Worm (Caenorhabditis elegans): ENCODE data around the gene lec-6.
A peak's percentile ranks its signal among the peaks of the same experiment; 100 is the strongest.

The lec-6 gene

ce11 chrIII:634618-635017, 34.5 kb upstream of the lec-6 start, which contains the start of gene fem-2 (continued):
- TF ChIP-seq C06A6.2 (GFP tag; conservative IDR thresholded peaks at IDR 0.05) (no peak), rcor-1 (GFP tag; IDR thresholded peaks at IDR 0.05) (no peak), egl-44 (GFP tag; IDR thresholded peaks at IDR 0.05) (no peak), madf-3 (GFP tag; IDR thresholded peaks at IDR 0.05) (no peak), fkh-3 (tag; optimal IDR thresholded peaks at IDR 0.05) (no peak), snpc-4 (GFP tag; optimal IDR thresholded peaks at IDR 0.05) (no peak), snpc-4 (tag; optimal IDR thresholded peaks at IDR 0.05) (no peak), ceh-40 (GFP tag; IDR thresholded peaks at IDR 0.05) (no peak), lag-1 (GFP tag; IDR thresholded peaks at IDR 0.05) (no peak), egl-18 (GFP tag; IDR thresholded peaks at IDR 0.05) (no peak), T07F8.4 (tag; optimal IDR thresholded peaks at IDR 0.05) (no peak), F55B11.4 (tag; optimal IDR thresholded peaks at IDR 0.05; ENCODE audit: borderline replicate concordance, insufficient read depth) (no peak), Y67H2A.10 (GFP tag; conservative IDR thresholded peaks at IDR 0.05) (no peak), lin-40 (tag; optimal IDR thresholded peaks at IDR 0.05) (peak; percentile 31), tbx-9 (tag; optimal IDR thresholded peaks at IDR 0.05; ENCODE audit: borderline replicate concordance) (no peak), ceh-100 (GFP tag; IDR thresholded peaks at IDR 0.05) (no peak), nhr-27 (tag; optimal IDR thresholded peaks at IDR 0.05) (no peak), mes-4 (tag; optimal IDR thresholded peaks at IDR 0.05) (no peak), cebp-1 (GFP tag; IDR thresholded peaks at IDR 0.05) (no peak), cebp-1 (tag; optimal IDR thresholded peaks at IDR 0.05) (peak; percentile 26), mcd-1 (GFP tag; IDR thresholded peaks at IDR 0.05) (peak; percentile 66)

ce11 chrIII:631421-631820, 31.3 kb upstream of the lec-6 start, which contains the start of gene T19C3.6:
TSS of gene T19C3.6 (minus strand) at chrIII:631521.
- TF ChIP-seq ceh-100 (GFP tag; IDR thresholded peaks at IDR 0.05): no peak
- peak; percentile 36 for TF ChIP-seq lsl-1 (GFP tag; optimal IDR thresholded peaks at IDR 0.05)
- TF ChIP-seq cebp-2 (GFP tag; IDR thresholded peaks at IDR 0.05): no peak
- TF ChIP-seq nfyb-1 (GFP tag; IDR thresholded peaks at IDR 0.05): no peak
- peak; percentile 35 for TF ChIP-seq him-1 (tag; optimal IDR thresholded peaks at IDR 0.05)
- no peak for TF ChIP-seq F49E8.2 (tag; optimal IDR thresholded peaks at IDR 0.05; ENCODE audit: insufficient read depth)
- TF ChIP-seq mxl-1 (tag; optimal IDR thresholded peaks at IDR 0.05): no peak
- no peak for TF ChIP-seq somi-1 (GFP tag; optimal IDR thresholded peaks at IDR 0.05)
- no peak for TF ChIP-seq ZK185.1 (tag; optimal IDR thresholded peaks at IDR 0.05; ENCODE audit: poor library complexity, severe bottlenecking)
- no peak for TF ChIP-seq hmg-1.2 (GFP tag; IDR thresholded peaks at IDR 0.05)
- TF ChIP-seq unc-62 (GFP tag; optimal IDR thresholded peaks at IDR 0.05): no peak
- TF ChIP-seq mcd-1 (GFP tag; IDR thresholded peaks at IDR 0.05): peak; percentile 45; the same call in 1 of the 2 replicates

- peak; percentile 6 for TF ChIP-seq rpc-1 (optimal IDR thresholded peaks at IDR 0.05)
- peak; percentile 47 for TF ChIP-seq rpc-1 (tag; optimal IDR thresholded peaks at IDR 0.05)
- TF ChIP-seq dox-1 (GFP tag; IDR thresholded peaks at IDR 0.05): 0 out of 2 replicates have a peak, but pooled peaks have one; percentile 21
- peak; percentile 49 for TF ChIP-seq mcd-1 (GFP tag; IDR thresholded peaks at IDR 0.05)
- TF ChIP-seq ztf-25 (GFP tag; IDR thresholded peaks at IDR 0.05): 0 out of 2 replicates have a peak, but pooled peaks have one; percentile 57
- 0 out of 2 replicates have a peak, but pooled peaks have one; percentile 42 for TF ChIP-seq Y53G8AR.9 (GFP tag; conservative IDR thresholded peaks at IDR 0.05)
- TF ChIP-seq lin-26 (GFP tag; IDR thresholded peaks at IDR 0.05): peak; percentile 54
- peak; percentile 58 for TF ChIP-seq B0261.1 (tag; optimal IDR thresholded peaks at IDR 0.05)
- peak; percentile 84 for TF ChIP-seq tbp1 (GFP tag; optimal IDR thresholded peaks at IDR 0.05)
- TF ChIP-seq aptf-3 (GFP tag; IDR thresholded peaks at IDR 0.05): 0 out of 2 replicates have a peak, but pooled peaks have one; percentile 31
- TF ChIP-seq nfyb-1 (GFP tag; IDR thresholded peaks at IDR 0.05): peak; percentile 65
- peak; percentile 75; the same call in 1 of the 2 replicates for TF ChIP-seq Y56A3A.18 (GFP tag; IDR thresholded peaks at IDR 0.05)
- peak; percentile 44 for TF ChIP-seq hmg-1.2 (GFP tag; IDR thresholded peaks at IDR 0.05)
These were observed 28.8 kb upstream of the lec-6 start for ce11 chrIII:628942-629341.
